Worm (Caenorhabditis elegans) whole organism, L1 larva: ENCODE measurements around the gene col-154.

ENCODE experiments used
- ceh-90 ChIP-seq: sonication (generic microtip); optimal IDR thresholded peaks from 2 replicates; lab custom pipeline; 2016; ENCODE audit warnings: missing genetic modification characterization, missing compliant biosample characterization
- egl-13 ChIP-seq: sonication (generic microtip); optimal IDR thresholded peaks from 2 replicates; lab custom pipeline; 2016; ENCODE audit warnings: missing genotype, missing genetic modification reagents, missing genetic modification characterization, missing compliant biosample characterization
- isw-1 ChIP-seq: fragments of 200-800 bp; sonication (Bioruptor generic); IDR thresholded peaks from 2 replicates; pipeline ENCODE4 v1.3.6; 2022; ENCODE audit warnings: missing genetic modification characterization, missing compliant biosample characterization
- lin-35 ChIP-seq, 2 experiments: fragments of 150-350 bp; optimal IDR thresholded peaks; 2 replicates each; lab custom pipeline; 2014; ENCODE audit warnings: missing biosample characterization in 2 of 2, missing genetic modification characterization in 2 of 2, missing genetic modification reagents in 2 of 2
- nhr-19 ChIP-seq: fragments of 200-800 bp; sonication (Bioruptor generic); conservative IDR thresholded peaks from 2 replicates; pipeline ENCODE4 v1.3.6; 2022; ENCODE audit warnings: missing genetic modification characterization, missing compliant biosample characterization
- nhr-20 ChIP-seq: sonication (generic microtip); optimal IDR thresholded peaks from 2 replicates; lab custom pipeline; 2016; ENCODE audit warnings: mild to moderate bottlenecking, missing genetic modification characterization, missing compliant biosample characterization
- skn-1 ChIP-seq: fragments of 150-350 bp; optimal IDR thresholded peaks from 2 replicates; lab custom pipeline; 2014; ENCODE audit warnings: missing biosample characterization, missing genetic modification characterization
- snpc-4 ChIP-seq: fragments of 150-350 bp; optimal IDR thresholded peaks from 2 replicates; lab custom pipeline; 2014; ENCODE audit warnings: missing biosample characterization, missing genetic modification characterization
- sptf-1 ChIP-seq: fragments of 150-350 bp; optimal IDR thresholded peaks from 2 replicates; lab custom pipeline; 2014; ENCODE audit warnings: missing biosample characterization, missing genetic modification characterization

The col-154 gene

ce11 chrV:11435242-11435641 lies 50.1 kb downstream of the col-154 start:
- no peak for TF ChIP-seq snpc-4 (tag; lab: Kevin White, UChicago)
- no peak for TF ChIP-seq nhr-19 (GFP tag; lab: Robert Waterston, UW)
- TF ChIP-seq ceh-90 (tag; lab: Kevin White, UChicago) = no peak
- no peak for TF ChIP-seq egl-13 (tag; lab: Kevin White, UChicago)
- TF ChIP-seq lin-35 (GFP tag; optimal IDR thresholded peaks at IDR 0.05; lab: Kevin White, UChicago) = no peak
- TF ChIP-seq sptf-1 (tag; lab: Kevin White, UChicago) = no peak
- no peak for TF ChIP-seq skn-1
- no peak for TF ChIP-seq nhr-20 (tag; lab: Kevin White, UChicago)
- no peak for TF ChIP-seq isw-1 (GFP tag; lab: Robert Waterston, UW)
- TF ChIP-seq, all 84 proteins: peak for 0
